Worm (Caenorhabditis elegans) whole organism, L1 larva: ENCODE measurements around the gene B0280.2.

Experiments used
- C16A3.4 ChIP-seq: fragments of 150-350 bp; optimal IDR thresholded peaks from 2 replicates; lab custom pipeline; 2014; ENCODE audit warnings: missing biosample characterization, missing genetic modification characterization
- ceh-82 ChIP-seq, 3 experiments: fragments of 150-350 bp in 1 of 3; sonication (generic microtip) in 2 of 3; optimal IDR thresholded peaks; 2 replicates each; lab custom pipeline; 2014 to 2017; ENCODE audit warnings: missing biosample characterization in 3 of 3, missing genetic modification characterization in 3 of 3
- elt-3 ChIP-seq, 6 experiments: fragments of 150-350 bp in 1 of 6; sonication (generic microtip); optimal IDR thresholded peaks; 2 replicates each; lab custom pipeline; 2017 to 2018; ENCODE audit warnings: missing biosample characterization in 6 of 6, missing genetic modification characterization in 6 of 6, inconsistent platforms in 1 of 6
- grh-1 ChIP-seq: fragments of 200-800 bp; sonication (Bioruptor generic); IDR thresholded peaks from 2 replicates; pipeline ENCODE4 v1.3.6; 2022; ENCODE audit warnings: missing genetic modification reagents, missing genetic modification characterization, missing compliant biosample characterization
- irx-1 ChIP-seq: sonication (generic microtip); optimal IDR thresholded peaks from 2 replicates; lab custom pipeline; 2016; ENCODE audit warnings: missing genetic modification characterization, missing compliant biosample characterization
- lin-39 ChIP-seq: fragments of 150-350 bp; optimal IDR thresholded peaks from 2 replicates; lab custom pipeline; 2014; ENCODE audit warnings: missing biosample characterization, missing genetic modification reagents, missing genetic modification characterization
- nhr-12 ChIP-seq: sonication (generic microtip); optimal IDR thresholded peaks from 2 replicates; lab custom pipeline; 2017; ENCODE audit warnings: missing biosample characterization, missing genetic modification characterization
- nhr-28 ChIP-seq: fragments of 150-350 bp; optimal IDR thresholded peaks from 2 replicates; lab custom pipeline; 2014; ENCODE audit warnings: missing biosample characterization, missing genetic modification characterization
- snpc-4 ChIP-seq: fragments of 150-350 bp; optimal IDR thresholded peaks from 2 replicates; lab custom pipeline; 2014; ENCODE audit warnings: missing biosample characterization, missing genetic modification characterization
- unc-62 ChIP-seq: fragments of 150-350 bp; optimal IDR thresholded peaks from 2 replicates; lab custom pipeline; 2014; ENCODE audit warnings: missing biosample characterization, missing genetic modification reagents, missing genetic modification characterization

DNA sequence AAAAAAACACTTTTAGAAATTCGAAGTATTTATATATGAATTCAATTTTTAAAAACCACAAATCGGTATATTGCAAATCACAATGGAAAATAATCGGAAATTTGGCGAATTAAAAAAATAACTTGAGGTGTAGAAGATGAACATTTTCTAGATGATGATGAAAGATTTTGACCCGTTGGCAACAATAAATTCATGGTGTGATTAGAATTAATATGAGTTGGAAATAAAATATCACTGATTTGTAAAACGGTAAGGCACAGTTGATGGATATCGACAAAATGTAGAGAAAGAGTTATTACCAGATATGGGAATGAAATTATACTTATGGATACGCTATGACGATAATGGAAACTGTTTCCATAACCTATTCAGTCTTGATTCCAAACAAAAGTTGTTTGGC, 12.2 kb upstream of the B0280.2 start:
- TF ChIP-seq grh-1 (GFP tag; lab: Robert Waterston, UW) (no peak), lin-39 (tag; lab: Kevin White, UChicago) (no peak), ceh-82 (tag; optimal IDR thresholded peaks at IDR 0.05; lab: Kevin White, UChicago) (no peak), unc-62 (GFP tag; lab: Kevin White, UChicago) (no peak), irx-1 (tag; lab: Kevin White, UChicago) (no peak), nhr-12 (no peak), nhr-28 (tag; lab: Kevin White, UChicago) (no peak), elt-3 (tag; optimal IDR thresholded peaks at IDR 0.05; lab: Kevin White, UChicago) (no peak), C16A3.4 (tag; lab: Kevin White, UChicago) (no peak), snpc-4 (tag; lab: Kevin White, UChicago) (no peak)
